Fruit fly (Drosophila melanogaster) Kc167 (cell line): ENCODE measurements around the gene Fst.

Experiments
- Myc ChIP-seq: fragments of >200 bp; optimal IDR thresholded peaks from 2 replicates; lab custom pipeline; 2017; ENCODE audit warnings: missing external identifiers
- Sin3A ChIP-seq: fragments of >200 bp; optimal IDR thresholded peaks from 2 replicates; lab custom pipeline; 2018; ENCODE audit warnings: missing external identifiers
- h ChIP-seq: fragments of >200 bp; optimal IDR thresholded peaks from 3 replicates; lab custom pipeline; 2018; ENCODE audit warnings: missing external identifiers
- insv ChIP-seq: fragments of >200 bp; optimal IDR thresholded peaks from 3 replicates; lab custom pipeline; 2018; ENCODE audit warnings: missing external identifiers
- psq ChIP-seq: fragments of >200 bp; optimal IDR thresholded peaks from 2 replicates; lab custom pipeline; 2017; ENCODE audit warnings: missing external identifiers
- ttk ChIP-seq: sonication (Bioruptor generic); optimal IDR thresholded peaks from 2 replicates; lab custom pipeline; 2017; ENCODE audit warnings: missing external identifiers

DNA sequence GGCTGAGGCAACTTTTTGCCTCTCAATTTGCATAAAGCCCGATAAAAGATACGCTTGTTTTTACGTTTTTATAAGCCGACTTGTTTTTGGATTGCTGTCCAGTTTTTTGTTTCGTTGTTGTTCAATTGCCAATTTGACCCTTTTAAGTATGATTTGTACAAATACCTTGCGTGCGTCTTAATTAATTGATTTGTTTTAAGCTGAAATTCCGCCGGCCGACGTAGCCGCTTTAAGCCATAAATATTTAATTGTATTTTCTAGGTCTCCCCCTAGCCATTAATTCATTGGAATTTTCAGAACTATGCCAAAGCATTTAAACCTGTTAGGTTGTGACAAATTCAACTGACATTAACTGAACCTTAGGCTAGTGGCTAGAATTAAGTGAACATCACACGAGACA, 49.3 kb downstream of the Fst start:
- TF ChIP-seq Sin3A (lab: Kevin White, UChicago) (no peak), psq (lab: Kevin White, UChicago) (no peak), h (no peak), Myc (lab: Kevin White, UChicago) (no peak), ttk (lab: Kevin White, UChicago) (no peak), insv (lab: Kevin White, UChicago) (no peak)
